Fruit fly (Drosophila melanogaster) S2 (cell line): Measurements from ENCODE around the gene Zyx.
A peak's percentile ranks its signal among the peaks of the same experiment; 100 is the strongest.

Experiments used
- CG8478 ChIP-seq: fragments of >200 bp; optimal IDR thresholded peaks from 2 replicates; lab custom pipeline; 2018
- CTCF ChIP-seq, 2 experiments: fragments of >200 bp; optimal IDR thresholded peaks; 2 replicates each; lab custom pipeline; 2018

- TF ChIP-seq CG8478 (no peak), CTCF (optimal IDR thresholded peaks at IDR 0.05; lab: Kevin White, UChicago) (peak; percentile 13 to 19)
Measured at dm6 chr4:1051271-1051670, 13.5 kb downstream of the Zyx start.
